Worm (Caenorhabditis elegans) whole organism, midembryonic: ENCODE results near the gene srb-3.

Source experiments
- T22C8.4 ChIP-seq: fragments of 200-800 bp; sonication (Bioruptor generic); IDR thresholded peaks from 2 replicates; pipeline ENCODE4 v1.3.6; 2022; ENCODE audit warnings: missing genetic modification characterization, missing compliant biosample characterization
- cog-1 ChIP-seq: sonication (generic microtip); optimal IDR thresholded peaks from 2 replicates; lab custom pipeline; 2016; ENCODE audit warnings: missing genetic modification characterization, missing compliant biosample characterization
- flt-1 ChIP-seq: fragments of 200-800 bp; sonication (Bioruptor generic); IDR thresholded peaks from 2 replicates; pipeline ENCODE4 v1.3.6; 2022; ENCODE audit warnings: missing genetic modification characterization, missing compliant biosample characterization
- klf-2 ChIP-seq: fragments of 200-800 bp; sonication (Bioruptor generic); conservative IDR thresholded peaks from 2 replicates; pipeline ENCODE4 v1.3.6; 2022; ENCODE audit warnings: missing genetic modification reagents, missing genetic modification characterization, missing compliant biosample characterization
- med-1 ChIP-seq: sonication (generic microtip); optimal IDR thresholded peaks from 2 replicates; lab custom pipeline; 2017; ENCODE audit warnings: missing genetic modification characterization, mild to moderate bottlenecking, missing compliant biosample characterization, antibody characterized with exemption, missing genetic modification reagents; ENCODE audit not compliant: insufficient read depth
- ref-1 ChIP-seq: fragments of 200-800 bp; sonication (Bioruptor generic); conservative IDR thresholded peaks from 2 replicates; pipeline ENCODE4 v1.3.6; 2022; ENCODE audit warnings: missing genetic modification reagents, missing genetic modification characterization, missing compliant biosample characterization
- tab-1 ChIP-seq: fragments of 200-800 bp; sonication (Bioruptor generic); IDR thresholded peaks from 2 replicates; pipeline ENCODE4 v1.3.6; 2022; ENCODE audit warnings: missing genetic modification characterization, missing compliant biosample characterization
- ztf-23 ChIP-seq: fragments of 200-800 bp; sonication (Bioruptor generic); IDR thresholded peaks from 2 replicates; pipeline ENCODE4 v1.3.6; 2022; ENCODE audit warnings: missing genetic modification reagents, missing genetic modification characterization, missing compliant biosample characterization
- ztf-29 ChIP-seq: fragments of 200-800 bp; sonication (Bioruptor generic); IDR thresholded peaks from 2 replicates; pipeline ENCODE4 v1.3.6; 2022; ENCODE audit warnings: missing genetic modification reagents, missing genetic modification characterization, missing compliant biosample characterization

Gene srb-3

ce11 chrII:5181497-5181896 is 14.9 kb upstream of the srb-3 start:
- TF ChIP-seq flt-1 (GFP tag; lab: Robert Waterston, UW) (peak; percentile 68; the same call in 1 of the 2 replicates), cog-1 (peak; percentile 53), T22C8.4 (GFP tag; lab: Robert Waterston, UW) (no peak), ztf-23 (GFP tag; lab: Robert Waterston, UW) (no peak), med-1 (peak; percentile 10), ztf-29 (no peak), klf-2 (GFP tag; lab: Robert Waterston, UW) (no peak), ref-1 (no peak), tab-1 (GFP tag; lab: Robert Waterston, UW) (no peak)

ce11 chrII:5180272-5180671 is 13.6 kb upstream of the srb-3 start:
- TF ChIP-seq klf-2 (GFP tag; lab: Robert Waterston, UW) (no peak), cog-1 (no peak), tab-1 (GFP tag; lab: Robert Waterston, UW) (no peak), flt-1 (GFP tag; lab: Robert Waterston, UW) (no peak), T22C8.4 (GFP tag; lab: Robert Waterston, UW) (no peak), ztf-23 (GFP tag; lab: Robert Waterston, UW) (no peak)

ce11 chrII:5178609-5179008 is 12.0 kb upstream of the srb-3 start:
- TF ChIP-seq klf-2 (GFP tag; lab: Robert Waterston, UW) (no peak), ref-1 (no peak), T22C8.4 (GFP tag; lab: Robert Waterston, UW) (no peak), med-1 (no peak), flt-1 (GFP tag; lab: Robert Waterston, UW) (no peak)

- no peak for TF ChIP-seq ztf-23 (GFP tag; lab: Robert Waterston, UW)
- no peak for TF ChIP-seq klf-2 (GFP tag; lab: Robert Waterston, UW)
- TF ChIP-seq T22C8.4 (GFP tag; lab: Robert Waterston, UW): no peak
Measured at ce11 chrII:5177902-5178301, 11.3 kb upstream of the srb-3 start, which contains the start of gene C27D6.12. Gene C27D6.12 (minus strand): TSS chrII:5178002.

ce11 chrII:5176934-5177333 is 10.3 kb upstream of the srb-3 start:
- TF ChIP-seq ztf-23 (GFP tag; lab: Robert Waterston, UW) (no peak), cog-1 (no peak), ztf-29 (no peak), flt-1 (GFP tag; lab: Robert Waterston, UW) (no peak), klf-2 (GFP tag; lab: Robert Waterston, UW) (no peak), ref-1 (no peak), tab-1 (GFP tag; lab: Robert Waterston, UW) (no peak), med-1 (no peak), T22C8.4 (GFP tag; lab: Robert Waterston, UW) (no peak)

- TF ChIP-seq klf-2 (GFP tag; lab: Robert Waterston, UW) (no peak), ztf-29 (no peak), ref-1 (no peak), cog-1 (no peak), ztf-23 (GFP tag; lab: Robert Waterston, UW) (no peak), T22C8.4 (GFP tag; lab: Robert Waterston, UW) (no peak), flt-1 (GFP tag; lab: Robert Waterston, UW) (no peak), tab-1 (GFP tag; lab: Robert Waterston, UW) (no peak), med-1 (no peak)
Measured at ce11 chrII:5174370-5174769, 7.7 kb upstream of the srb-3 start, which contains the start of gene C27D6.3. Gene C27D6.3 (minus strand): TSS chrII:5174470.

ce11 chrII:5172451-5172850 is 5.8 kb upstream of the srb-3 start, which contains the start of gene C27D6.1:
Gene C27D6.1 (plus strand): TSS chrII:5172751.
- TF ChIP-seq cog-1 (no peak), T22C8.4 (GFP tag; lab: Robert Waterston, UW) (no peak), flt-1 (GFP tag; lab: Robert Waterston, UW) (no peak), klf-2 (GFP tag; lab: Robert Waterston, UW) (no peak), ztf-29 (no peak), ref-1 (no peak), med-1 (no peak), tab-1 (GFP tag; lab: Robert Waterston, UW) (no peak), ztf-23 (GFP tag; lab: Robert Waterston, UW) (no peak)

- TF ChIP-seq klf-2 (GFP tag; lab: Robert Waterston, UW): no peak
- no peak for TF ChIP-seq flt-1 (GFP tag; lab: Robert Waterston, UW)
- no peak for TF ChIP-seq tab-1 (GFP tag; lab: Robert Waterston, UW)
- TF ChIP-seq ref-1: no peak
- TF ChIP-seq T22C8.4 (GFP tag; lab: Robert Waterston, UW): no peak
- TF ChIP-seq cog-1: no peak
Measured at ce11 chrII:5171610-5172009, 5.0 kb upstream of the srb-3 start, which contains the start of gene C27D6.15. Gene C27D6.15 (plus strand): TSS chrII:5171910.

- no peak for TF ChIP-seq klf-2 (GFP tag; lab: Robert Waterston, UW)
- TF ChIP-seq flt-1 (GFP tag; lab: Robert Waterston, UW): no peak
- no peak for TF ChIP-seq tab-1 (GFP tag; lab: Robert Waterston, UW)
- TF ChIP-seq cog-1: no peak
- TF ChIP-seq ref-1: no peak
- no peak for TF ChIP-seq ztf-29
- TF ChIP-seq ztf-23 (GFP tag; lab: Robert Waterston, UW): no peak
- TF ChIP-seq med-1: no peak
Measured at ce11 chrII:5170932-5171331, 4.3 kb upstream of the srb-3 start, which contains the start of gene srb-1. Gene srb-1 (minus strand): TSS chrII:5171032.

- TF ChIP-seq klf-2 (GFP tag; lab: Robert Waterston, UW) (no peak), ztf-23 (GFP tag; lab: Robert Waterston, UW) (no peak), flt-1 (GFP tag; lab: Robert Waterston, UW) (no peak), tab-1 (GFP tag; lab: Robert Waterston, UW) (no peak), ref-1 (no peak), cog-1 (no peak), ztf-29 (no peak), T22C8.4 (GFP tag; lab: Robert Waterston, UW) (no peak), med-1 (no peak)
Measured at ce11 chrII:5163283-5163682, 3.4 kb downstream of the srb-3 start, which contains the start of gene srb-5. Gene srb-5 (minus strand): TSS chrII:5163383.
